Fruit fly (Drosophila melanogaster): Measurements from ENCODE around the gene CG2260.
A peak's percentile ranks its signal among the peaks of the same experiment; 100 is the strongest.

The CG2260 gene

DNA sequence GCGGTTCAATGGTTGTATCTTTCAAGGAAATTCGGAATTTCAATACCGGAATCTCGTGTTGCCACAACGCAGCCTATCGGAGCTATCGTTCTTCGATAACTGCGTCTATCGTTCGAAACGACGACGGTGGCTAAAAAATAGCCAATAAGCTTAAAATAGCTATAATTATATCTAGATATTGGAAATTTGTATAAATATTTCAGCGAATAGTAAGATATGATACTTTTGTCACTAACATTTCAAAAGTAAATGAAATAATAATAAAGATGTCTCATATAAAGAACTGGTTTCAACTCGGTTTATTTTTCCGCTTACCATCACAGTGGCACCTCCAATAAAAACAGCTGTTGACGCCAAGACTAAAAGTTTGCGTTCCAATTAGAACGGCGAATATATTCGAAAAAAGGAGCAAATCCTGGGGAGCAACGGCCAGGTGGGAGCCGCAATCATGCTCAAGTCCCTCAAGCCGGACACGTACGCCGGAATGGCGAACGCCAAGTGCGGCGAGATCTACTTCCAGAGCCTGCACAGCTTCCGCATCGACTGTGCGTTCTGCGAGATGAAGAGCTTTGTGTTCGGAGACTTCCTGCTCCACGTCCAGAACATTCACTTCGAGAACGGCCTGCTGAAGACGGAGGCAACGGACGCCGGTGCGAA, 24.7 kb upstream of the CG2260 start, which contains the start of the genes alpha-PheRS and CG2129 (continued):
- TF ChIP-seq cato (GFP tag; optimal IDR thresholded peaks at IDR 0.05; ENCODE audit: borderline replicate concordance) (no peak), stc (GFP tag; IDR thresholded peaks at IDR 0.05) (no peak), CG8944 (GFP tag; optimal IDR thresholded peaks at IDR 0.05) (no peak), sens (GFP tag) (peak; percentile 77), Atf3 (GFP tag; optimal IDR thresholded peaks at IDR 0.05) (no peak), ab (GFP tag; optimal IDR thresholded peaks at IDR 0.05) (no peak), CG9817 (tag; optimal IDR thresholded peaks at IDR 0.05) (peak; percentile 21), br (optimal IDR thresholded peaks at IDR 0.05) (no peak), onecut (GFP tag; IDR thresholded peaks at IDR 0.05) (peak; percentile 21; the same call in 1 of the 2 replicates), CG8765 (GFP tag; IDR thresholded peaks at IDR 0.05) (no peak), lola (GFP tag; optimal IDR thresholded peaks at IDR 0.05) (peak in 1 of 3 experiments; percentile 33), Deaf1 (tag; optimal IDR thresholded peaks at IDR 0.05) (no peak), CG11560 (tag; IDR thresholded peaks at IDR 0.05) (no peak), HLH4C (GFP tag; IDR thresholded peaks at IDR 0.05; ENCODE audit: partially characterized antibody) (peak; percentile 53), Med (GFP tag) (peak; percentile 69), CG14014 (GFP tag; IDR thresholded peaks at IDR 0.05) (0 out of 2 replicates have a peak, but pooled peaks have one; percentile 18), CG8924 (tag; optimal IDR thresholded peaks at IDR 0.05) (peak; percentile 48), sima (GFP tag; optimal IDR thresholded peaks at IDR 0.05) (no peak), ash1 (GFP tag; optimal IDR thresholded peaks at IDR 0.05) (no peak), CG31441 (GFP tag; IDR thresholded peaks at IDR 0.05) (no peak), hth (optimal IDR thresholded peaks at IDR 0.05) (no peak), CG10366 (GFP tag; IDR thresholded peaks at IDR 0.05) (0 out of 2 replicates have a peak, but pooled peaks have one; percentile 27), CG14710 (tag; optimal IDR thresholded peaks at IDR 0.05) (peak; percentile 55), nerfin-2 (GFP tag; IDR thresholded peaks at IDR 0.05; ENCODE audit: partially characterized antibody) (no peak), sim (GFP tag; IDR thresholded peaks at IDR 0.05) (no peak), kay (GFP tag; optimal IDR thresholded peaks at IDR 0.05) (no peak), gfzf (GFP tag; optimal IDR thresholded peaks at IDR 0.05) (no peak), Fer1 (GFP tag; optimal IDR thresholded peaks at IDR 0.05) (peak; percentile 54), usp (GFP tag; optimal IDR thresholded peaks at IDR 0.05) (no peak), CG32772 (GFP tag; IDR thresholded peaks at IDR 0.05) (no peak), CG12299 (tag; optimal IDR thresholded peaks at IDR 0.05) (peak; percentile 27), ranshi (GFP tag; IDR thresholded peaks at IDR 0.05) (no peak), CG30020 (tag; optimal IDR thresholded peaks at IDR 0.05) (peak; percentile 15), pzg (GFP tag; optimal IDR thresholded peaks at IDR 0.05) (peak; percentile 40), dysf (GFP tag; IDR thresholded peaks at IDR 0.05) (peak; percentile 47; the same call in 2 of the 3 replicates), B-H1 (GFP tag; IDR thresholded peaks at IDR 0.05) (no peak), CG11696 (GFP tag; IDR thresholded peaks at IDR 0.05) (no peak), CG12236 (GFP tag; optimal IDR thresholded peaks at IDR 0.05) (no peak), Ssrp (tag; optimal IDR thresholded peaks at IDR 0.05) (no peak), Hmr (GFP tag; optimal IDR thresholded peaks at IDR 0.05) (no peak), HLH54F (GFP tag; optimal IDR thresholded peaks at IDR 0.05) (peak; percentile 6), ems (GFP tag; optimal IDR thresholded peaks at IDR 0.05) (no peak), zen2 (GFP tag; IDR thresholded peaks at IDR 0.05; ENCODE audit: partially characterized antibody) (no peak; the same call in 2 of the 3 replicates), CG7987 (GFP tag; optimal IDR thresholded peaks at IDR 0.05) (no peak), CG12391 (tag; optimal IDR thresholded peaks at IDR 0.05) (peak; percentile 62), CG2202 (tag; optimal IDR thresholded peaks at IDR 0.05) (no peak), CG34224 (GFP tag; IDR thresholded peaks at IDR 0.05; ENCODE audit: partially characterized antibody) (peak; percentile 32; the same call in 1 of the 3 replicates), aop (GFP tag; IDR thresholded peaks at IDR 0.05) (no peak), CG13624 (GFP tag; optimal IDR thresholded peaks at IDR 0.05) (no peak), sd (tag; optimal IDR thresholded peaks at IDR 0.05) (no peak), CG13775 (GFP tag; optimal IDR thresholded peaks at IDR 0.05) (peak; percentile 17)

Measured in whole organism, embryonic.